Worm (Caenorhabditis elegans) whole organism, L3 larva: Measurements from ENCODE around the gene C36C9.5.

Experiments
- ZK546.5 ChIP-seq: sonication (generic microtip); optimal IDR thresholded peaks from 2 replicates; lab custom pipeline; 2017; ENCODE audit warnings: missing biosample characterization, missing genetic modification characterization
- ceh-16 ChIP-seq: sonication (generic microtip); optimal IDR thresholded peaks from 2 replicates; lab custom pipeline; 2017; ENCODE audit warnings: missing biosample characterization, missing genetic modification characterization
- ceh-82 ChIP-seq: fragments of 150-350 bp; optimal IDR thresholded peaks from 2 replicates; lab custom pipeline; 2014; ENCODE audit warnings: missing biosample characterization, missing genetic modification characterization
- hmg-11 ChIP-seq: sonication (generic microtip); optimal IDR thresholded peaks from 2 replicates; lab custom pipeline; 2016; ENCODE audit warnings: missing genetic modification characterization, missing compliant biosample characterization
- nhr-12 ChIP-seq: fragments of 150-350 bp; optimal IDR thresholded peaks from 2 replicates; lab custom pipeline; 2014; ENCODE audit warnings: missing biosample characterization, missing genetic modification characterization
- nhr-77 ChIP-seq: fragments of 150-350 bp; optimal IDR thresholded peaks from 2 replicates; lab custom pipeline; 2014; ENCODE audit warnings: missing biosample characterization, missing genetic modification characterization
- pha-4 ChIP-seq: fragments of 150-350 bp; optimal IDR thresholded peaks from 2 replicates; lab custom pipeline; 2014; ENCODE audit warnings: missing biosample characterization, missing genetic modification reagents, missing genetic modification characterization
- snpc-4 ChIP-seq: fragments of 150-350 bp; optimal IDR thresholded peaks from 2 replicates; lab custom pipeline; 2014; ENCODE audit warnings: missing biosample characterization, missing genetic modification characterization
- ztf-4 ChIP-seq: fragments of 150-350 bp; optimal IDR thresholded peaks from 2 replicates; lab custom pipeline; 2014; ENCODE audit warnings: missing biosample characterization, missing genetic modification characterization

- no peak for TF ChIP-seq snpc-4 (tag; lab: Kevin White, UChicago)
- no peak for TF ChIP-seq ztf-4
- no peak for TF ChIP-seq hmg-11 (tag; lab: Kevin White, UChicago)
- TF ChIP-seq ceh-16 (tag; lab: Kevin White, UChicago): no peak
- no peak for TF ChIP-seq nhr-12
- TF ChIP-seq nhr-77 (tag; lab: Kevin White, UChicago): no peak
- no peak for TF ChIP-seq ceh-82 (tag; lab: Kevin White, UChicago)
- no peak for TF ChIP-seq pha-4 (tag; lab: Kevin White, UChicago)
- TF ChIP-seq ZK546.5 (tag; lab: Kevin White, UChicago): no peak
These were observed 21.2 kb downstream of the C36C9.5 start, which contains the start of gene meg-4 for ce11 chrX:1682558-1682957.
